Worm (Caenorhabditis elegans) whole organism, early embryonic: ENCODE measurements around the gene mai-1.

Source experiments
- B0310.2 ChIP-seq: sonication (generic microtip); optimal IDR thresholded peaks from 2 replicates; lab custom pipeline; 2016; ENCODE audit warnings: mild to moderate bottlenecking, missing genetic modification characterization, missing compliant biosample characterization
- F13C5.2 ChIP-seq: sonication (generic microtip); optimal IDR thresholded peaks from 2 replicates; lab custom pipeline; 2017; ENCODE audit warnings: mild to moderate bottlenecking, missing genetic modification characterization, inconsistent platforms, missing compliant biosample characterization
- aly-1 ChIP-seq: sonication (generic microtip); optimal IDR thresholded peaks from 2 replicates; lab custom pipeline; 2016; ENCODE audit warnings: missing genetic modification characterization, missing compliant biosample characterization
- ama-1 ChIP-seq: fragments of 150-350 bp; optimal IDR thresholded peaks from 2 replicates; lab custom pipeline; 2014
- ceh-13 ChIP-seq: fragments of 200-800 bp; sonication (Bioruptor generic); optimal IDR thresholded peaks from 2 replicates; lab custom pipeline; 2018; ENCODE audit warnings: mild to moderate bottlenecking, missing genetic modification characterization, missing compliant biosample characterization
- ceh-36 ChIP-seq: sonication (generic microtip); optimal IDR thresholded peaks from 2 replicates; lab custom pipeline; 2016; ENCODE audit warnings: missing genetic modification characterization, inconsistent platforms, missing compliant biosample characterization
- ets-7 ChIP-seq: sonication (generic microtip); optimal IDR thresholded peaks from 2 replicates; lab custom pipeline; 2016; ENCODE audit warnings: missing genotype, missing genetic modification characterization, missing compliant biosample characterization
- flt-1 ChIP-seq: fragments of 200-800 bp; sonication (Bioruptor generic); IDR thresholded peaks from 2 replicates; pipeline ENCODE4 v1.3.6; 2022; ENCODE audit warnings: missing genetic modification characterization, missing compliant biosample characterization
- hmbx-1 ChIP-seq: sonication (generic microtip); optimal IDR thresholded peaks from 2 replicates; lab custom pipeline; 2016; ENCODE audit warnings: mild to moderate bottlenecking, missing genetic modification characterization, missing compliant biosample characterization
- hmg-4 ChIP-seq: fragments of 200-800 bp; sonication (Bioruptor generic); optimal IDR thresholded peaks from 2 replicates; lab custom pipeline; 2018; ENCODE audit warnings: mild to moderate bottlenecking, missing genetic modification characterization, missing compliant biosample characterization
- hnd-1 ChIP-seq: sonication (generic microtip); optimal IDR thresholded peaks from 2 replicates; lab custom pipeline; 2016; ENCODE audit warnings: missing genetic modification characterization, missing compliant biosample characterization
- pes-1 ChIP-seq: fragments of 200-800 bp; sonication (Bioruptor generic); IDR thresholded peaks from 2 replicates; pipeline ENCODE4 v1.3.6; 2022; ENCODE audit warnings: missing genetic modification reagents, missing genetic modification characterization, missing compliant biosample characterization
- scrt-1 ChIP-seq: fragments of 200-800 bp; sonication (Bioruptor generic); IDR thresholded peaks from 2 replicates; pipeline ENCODE4 v1.3.6; 2022; ENCODE audit warnings: missing genetic modification characterization, missing compliant biosample characterization
- sea-1 ChIP-seq: fragments of 200-800 bp; sonication (Bioruptor generic); conservative IDR thresholded peaks from 2 replicates; pipeline ENCODE4 v1.3.6; 2022; ENCODE audit warnings: missing genetic modification characterization, missing compliant biosample characterization
- tbx-11 ChIP-seq: fragments of 200-800 bp; sonication (Bioruptor generic); IDR thresholded peaks from 2 replicates; pipeline ENCODE4 v1.3.6; 2022; ENCODE audit warnings: missing genetic modification characterization, missing compliant biosample characterization
- tbx-37 ChIP-seq: fragments of 200-800 bp; sonication (Bioruptor generic); conservative IDR thresholded peaks from 2 replicates; pipeline ENCODE4 v1.3.6; 2022; ENCODE audit warnings: missing genetic modification reagents, missing genetic modification characterization, missing compliant biosample characterization
- tra-4 ChIP-seq: sonication (generic microtip); optimal IDR thresholded peaks from 2 replicates; lab custom pipeline; 2017; ENCODE audit warnings: missing genetic modification characterization, missing compliant biosample characterization

mai-1 gene

ce11 chrX:3110576-3110975, 5.8 kb downstream of the mai-1 start, which contains the start of gene gpcp-1:
gpcp-1 (minus strand) TSS chrX:3110628.
- TF ChIP-seq ceh-13 = no peak
- no peak for TF ChIP-seq F13C5.2 (tag; lab: Kevin White, UChicago)
- TF ChIP-seq tbx-37 (GFP tag; lab: Robert Waterston, UW) = no peak
- TF ChIP-seq hnd-1 (tag; lab: Kevin White, UChicago) = no peak
- no peak for TF ChIP-seq aly-1 (tag; lab: Kevin White, UChicago)

ce11 chrX:3108603-3109002, 7.8 kb downstream of the mai-1 start:
- TF ChIP-seq sea-1 (GFP tag; lab: Robert Waterston, UW) (no peak), aly-1 (tag; lab: Kevin White, UChicago) (no peak), flt-1 (GFP tag; lab: Robert Waterston, UW) (no peak), pes-1 (GFP tag; lab: Robert Waterston, UW) (no peak), ceh-13 (no peak), hmbx-1 (tag; lab: Kevin White, UChicago) (no peak), scrt-1 (GFP tag; lab: Robert Waterston, UW) (no peak), tbx-11 (GFP tag; lab: Robert Waterston, UW) (no peak), ama-1 (no peak), hnd-1 (tag; lab: Kevin White, UChicago) (no peak)

- TF ChIP-seq flt-1 (GFP tag; lab: Robert Waterston, UW) = no peak
- no peak for TF ChIP-seq aly-1 (tag; lab: Kevin White, UChicago)
- TF ChIP-seq B0310.2 (tag; lab: Kevin White, UChicago) = no peak
- TF ChIP-seq hnd-1 (tag; lab: Kevin White, UChicago) = no peak
- TF ChIP-seq F13C5.2 (tag; lab: Kevin White, UChicago) = peak; percentile 30
Measured at ce11 chrX:3106137-3106536, 10.3 kb downstream of the mai-1 start, which contains the start of gene K10B3.5. K10B3.5 (minus strand) TSS chrX:3106479.

- peak; percentile 86 for TF ChIP-seq hmg-4
- peak; percentile 8; the same call in 1 of the 2 replicates for TF ChIP-seq tbx-11 (GFP tag; lab: Robert Waterston, UW)
- no peak for TF ChIP-seq scrt-1 (GFP tag; lab: Robert Waterston, UW)
- TF ChIP-seq pes-1 (GFP tag; lab: Robert Waterston, UW) = no peak; the same call in 1 of the 2 replicates
- no peak for TF ChIP-seq ceh-13
Measured at ce11 chrX:3102817-3103216, 13.6 kb downstream of the mai-1 start.

DNA sequence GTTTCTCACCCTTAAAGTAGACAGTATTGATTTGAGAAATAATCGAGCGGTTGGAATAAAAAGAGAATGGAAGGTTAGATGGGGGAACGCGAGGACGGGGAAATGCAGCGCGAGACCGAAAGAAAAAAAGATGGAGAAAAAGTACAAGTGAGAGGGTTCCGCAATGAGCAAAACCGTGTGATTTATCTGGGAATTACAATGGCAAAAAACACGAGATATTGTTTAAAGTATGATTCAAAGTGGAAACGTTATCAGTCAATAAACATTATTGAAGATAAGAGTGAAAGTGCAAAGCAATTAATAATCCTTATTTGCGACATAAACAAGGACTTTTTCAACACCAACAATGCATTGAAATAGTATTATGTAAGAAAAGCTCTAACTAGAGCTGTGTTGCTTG, 14.2 kb downstream of the mai-1 start, which contains the start of gene ztf-13:
TSS of gene ztf-13 (minus strand) at position 11 of the 400 bp plus-strand sequence.
- TF ChIP-seq flt-1 (GFP tag; lab: Robert Waterston, UW) = no peak
- TF ChIP-seq pes-1 (GFP tag; lab: Robert Waterston, UW) = no peak
- TF ChIP-seq F13C5.2 (tag; lab: Kevin White, UChicago) = no peak

ce11 chrX:3101562-3101961, 14.8 kb downstream of the mai-1 start:
- TF ChIP-seq tra-4 (tag; lab: Kevin White, UChicago) (no peak), scrt-1 (GFP tag; lab: Robert Waterston, UW) (no peak), hnd-1 (tag; lab: Kevin White, UChicago) (no peak), ama-1 (no peak), ceh-36 (tag; lab: Kevin White, UChicago) (no peak), F13C5.2 (tag; lab: Kevin White, UChicago) (no peak), ets-7 (tag; lab: Kevin White, UChicago) (no peak), tbx-37 (GFP tag; lab: Robert Waterston, UW) (no peak), aly-1 (tag; lab: Kevin White, UChicago) (no peak), pes-1 (GFP tag; lab: Robert Waterston, UW) (no peak), tbx-11 (GFP tag; lab: Robert Waterston, UW) (no peak), B0310.2 (tag; lab: Kevin White, UChicago) (no peak), ceh-13 (no peak), hmg-4 (no peak), flt-1 (GFP tag; lab: Robert Waterston, UW) (no peak), sea-1 (GFP tag; lab: Robert Waterston, UW) (no peak), hmbx-1 (tag; lab: Kevin White, UChicago) (no peak)

- TF ChIP-seq hmbx-1 (tag; lab: Kevin White, UChicago) = peak; percentile 19
- TF ChIP-seq tbx-11 (GFP tag; lab: Robert Waterston, UW) = 0 out of 2 replicates have a peak, but pooled peaks have one; percentile 28
- TF ChIP-seq hnd-1 (tag; lab: Kevin White, UChicago) = peak; percentile 13
- TF ChIP-seq flt-1 (GFP tag; lab: Robert Waterston, UW) = peak; percentile 45; the same call in 1 of the 2 replicates
- TF ChIP-seq ceh-13 = no peak
- TF ChIP-seq F13C5.2 (tag; lab: Kevin White, UChicago) = peak; percentile 88
- peak; percentile 13 for TF ChIP-seq tra-4 (tag; lab: Kevin White, UChicago)
- peak; percentile 65; the same call in 1 of the 2 replicates for TF ChIP-seq sea-1 (GFP tag; lab: Robert Waterston, UW)
- no peak for TF ChIP-seq ama-1
- no peak for TF ChIP-seq B0310.2 (tag; lab: Kevin White, UChicago)
- no peak for TF ChIP-seq ets-7 (tag; lab: Kevin White, UChicago)
- peak; percentile 58; the same call in 1 of the 2 replicates for TF ChIP-seq scrt-1 (GFP tag; lab: Robert Waterston, UW)
- peak; percentile 38 for TF ChIP-seq ceh-36 (tag; lab: Kevin White, UChicago)
- TF ChIP-seq aly-1 (tag; lab: Kevin White, UChicago) = no peak
- TF ChIP-seq pes-1 (GFP tag; lab: Robert Waterston, UW) = peak; percentile 75
- TF ChIP-seq hmg-4 = peak; percentile 55
- peak; percentile 29; the same call in 1 of the 2 replicates for TF ChIP-seq tbx-37 (GFP tag; lab: Robert Waterston, UW)
Measured at ce11 chrX:3099832-3100231, 16.6 kb downstream of the mai-1 start, which contains the start of gene sec-3. sec-3 (minus strand) TSS chrX:3099852.

ce11 chrX:3094304-3094703, 22.1 kb downstream of the mai-1 start, which contains the start of gene wrt-2:
wrt-2 (minus strand) TSS chrX:3094349.
- TF ChIP-seq hmg-4 (no peak), aly-1 (tag; lab: Kevin White, UChicago) (no peak), tra-4 (tag; lab: Kevin White, UChicago) (no peak), sea-1 (GFP tag; lab: Robert Waterston, UW) (no peak), hnd-1 (tag; lab: Kevin White, UChicago) (no peak)
